Worm (Caenorhabditis elegans) whole organism, L3 larva: ENCODE measurements around the gene mfsd-11.
A peak's percentile ranks its signal among the peaks of the same experiment; 100 is the strongest.

Experiments
- ama-1 ChIP-seq: fragments of 150-350 bp; optimal IDR thresholded peaks from 2 replicates; lab custom pipeline; 2018
- daf-12 ChIP-seq: fragments of 150-350 bp; optimal IDR thresholded peaks from 2 replicates; lab custom pipeline; 2014; ENCODE audit warnings: missing biosample characterization, missing genetic modification reagents, missing genetic modification characterization
- egl-5 ChIP-seq: fragments of 150-350 bp; optimal IDR thresholded peaks from 2 replicates; lab custom pipeline; 2017; ENCODE audit warnings: missing biosample characterization, missing genetic modification reagents, missing genetic modification characterization, inconsistent platforms
- elt-3 ChIP-seq, 3 experiments: fragments of 150-350 bp in 1 of 3; sonication (generic microtip) in 2 of 3; optimal IDR thresholded peaks; 2 replicates in 2 of 3; 4 replicates in 1 of 3; lab custom pipeline; 2014 to 2017; ENCODE audit warnings: missing biosample characterization in 3 of 3, missing genetic modification characterization in 3 of 3
- hmg-11 ChIP-seq: sonication (generic microtip); optimal IDR thresholded peaks from 2 replicates; lab custom pipeline; 2016; ENCODE audit warnings: missing genetic modification characterization, missing compliant biosample characterization
- lin-39 ChIP-seq: fragments of 150-350 bp; optimal IDR thresholded peaks from 2 replicates; lab custom pipeline; 2018; ENCODE audit warnings: missing biosample characterization, missing genetic modification reagents, missing genetic modification characterization
- nhr-11 ChIP-seq: fragments of 150-350 bp; optimal IDR thresholded peaks from 2 replicates; lab custom pipeline; 2014; ENCODE audit warnings: missing biosample characterization, missing genetic modification characterization
- nhr-23 ChIP-seq: fragments of 150-350 bp; optimal IDR thresholded peaks from 2 replicates; lab custom pipeline; 2014; ENCODE audit warnings: missing biosample characterization, missing genetic modification reagents, missing genetic modification characterization
- nhr-28 ChIP-seq: fragments of 150-350 bp; optimal IDR thresholded peaks from 2 replicates; lab custom pipeline; 2014; ENCODE audit warnings: missing biosample characterization, missing genetic modification characterization
- nhr-67 ChIP-seq: fragments of 150-350 bp; optimal IDR thresholded peaks from 2 replicates; lab custom pipeline; 2014; ENCODE audit warnings: missing biosample characterization, missing genetic modification characterization
- snpc-4 ChIP-seq: fragments of 150-350 bp; optimal IDR thresholded peaks from 2 replicates; lab custom pipeline; 2014; ENCODE audit warnings: missing biosample characterization, missing genetic modification characterization
- unc-62 ChIP-seq: fragments of 150-350 bp; sonication (generic microtip); optimal IDR thresholded peaks from 4 replicates; lab custom pipeline; 2014; ENCODE audit warnings: missing biosample characterization, missing genetic modification reagents, missing genetic modification characterization
- zag-1 ChIP-seq: fragments of 150-350 bp; optimal IDR thresholded peaks from 2 replicates; lab custom pipeline; 2014; ENCODE audit warnings: missing biosample characterization, missing genetic modification characterization

DNA sequence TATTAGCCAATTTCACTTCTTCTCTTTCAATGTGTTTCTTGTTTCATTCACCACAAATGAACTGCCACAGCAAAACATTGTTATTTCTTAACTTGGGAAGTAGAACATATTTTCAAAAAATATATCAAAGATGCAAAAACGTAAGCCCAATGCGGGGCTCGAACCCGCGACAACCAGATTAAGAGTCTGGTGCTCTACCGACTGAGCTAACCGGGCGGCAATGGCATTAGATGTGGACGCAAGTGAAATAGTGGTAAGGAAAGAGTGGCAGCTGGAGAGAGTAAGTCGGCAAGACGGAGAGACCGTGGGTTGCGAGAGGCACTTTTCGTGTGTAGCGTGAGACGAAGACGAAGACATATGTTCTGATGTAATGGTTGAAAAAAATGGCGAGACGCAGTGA lies 47.9 kb downstream of the mfsd-11 start:
- TF ChIP-seq hmg-11 (no peak), nhr-23 (peak; percentile 55), unc-62 (GFP tag; lab: Kevin White, UChicago) (peak; percentile 17), nhr-67 (tag; lab: Kevin White, UChicago) (no peak), daf-12 (tag; lab: Kevin White, UChicago) (no peak), nhr-28 (tag; lab: Kevin White, UChicago) (no peak), elt-3 (tag; optimal IDR thresholded peaks at IDR 0.05; lab: Kevin White, UChicago) (peak in 1 of 3 experiments; percentile 25), zag-1 (tag; lab: Kevin White, UChicago) (no peak), egl-5 (peak; percentile 26), nhr-11 (tag; lab: Kevin White, UChicago) (no peak), lin-39 (tag; lab: Kevin White, UChicago) (peak; percentile 75), snpc-4 (peak; percentile 3), ama-1 (lab: Kevin White, UChicago) (no peak)
